Fruit fly (Drosophila melanogaster) whole organism: Measurements from ENCODE around the gene CG1143.

Source experiments
- CG8478 ChIP-seq: fragments of >200 bp; optimal IDR thresholded peaks from 2 replicates; lab custom pipeline; 2018; ENCODE audit warnings: inconsistent platforms
- Dll ChIP-seq: fragments of >200 bp; optimal IDR thresholded peaks from 2 replicates; lab custom pipeline; 2017
- EcR ChIP-seq, 2 experiments: fragments of >200 bp; optimal IDR thresholded peaks; 2 replicates each; lab custom pipeline; 2017; ENCODE audit warnings: missing biosample characterization in 2 of 2, missing genetic modification characterization in 2 of 2, missing genetic modification reagents in 2 of 2
- pan ChIP-seq: fragments of >200 bp; optimal IDR thresholded peaks from 2 replicates; lab custom pipeline; 2017
- psq ChIP-seq: fragments of >200 bp; optimal IDR thresholded peaks from 2 replicates; lab custom pipeline; 2017
- usp ChIP-seq: fragments of >200 bp; optimal IDR thresholded peaks from 2 replicates; lab custom pipeline; 2017; ENCODE audit warnings: missing biosample characterization, missing genetic modification characterization, mixed read lengths

DNA sequence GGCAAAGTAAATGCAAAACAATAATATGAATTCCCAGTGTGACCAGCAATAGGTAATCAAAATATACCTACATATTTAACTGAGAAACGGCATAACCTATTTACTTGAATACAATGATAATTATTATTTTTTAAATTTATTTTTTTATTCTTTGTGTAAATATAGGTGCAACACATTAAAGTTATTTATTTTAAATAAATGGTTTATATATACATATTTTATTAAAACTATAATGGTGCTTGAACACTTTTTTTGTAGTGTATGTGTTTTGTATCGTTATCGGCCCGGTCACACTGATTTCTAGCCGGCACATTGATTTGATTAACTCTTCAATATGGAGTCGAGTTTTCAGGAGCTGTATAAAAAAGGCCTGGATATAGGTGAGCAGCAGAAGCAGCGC is 6.6 kb downstream of the CG1143 start, which contains the start of the genes ProRS-m, CG42304 and Snup:
- TF ChIP-seq usp (GFP tag; lab: Kevin White, UChicago) = no peak
- TF ChIP-seq psq (lab: Kevin White, UChicago) = no peak
- TF ChIP-seq CG8478 = no peak
- TF ChIP-seq pan (lab: Kevin White, UChicago) = no peak
- no peak for TF ChIP-seq EcR (GFP tag; optimal IDR thresholded peaks at IDR 0.05; lab: Kevin White, UChicago)
- TF ChIP-seq Dll (lab: Kevin White, UChicago) = no peak
